Fruit fly (Drosophila melanogaster) whole organism: ENCODE results near the gene Loxl1.

Source experiments
- CG8478 ChIP-seq: fragments of >200 bp; optimal IDR thresholded peaks from 2 replicates; lab custom pipeline; 2018; ENCODE audit warnings: inconsistent platforms
- Dll ChIP-seq: fragments of >200 bp; optimal IDR thresholded peaks from 2 replicates; lab custom pipeline; 2017
- EcR ChIP-seq, 2 experiments: fragments of >200 bp; optimal IDR thresholded peaks; 2 replicates each; lab custom pipeline; 2017; ENCODE audit warnings: missing biosample characterization in 2 of 2, missing genetic modification characterization in 2 of 2, missing genetic modification reagents in 2 of 2
- pan ChIP-seq: fragments of >200 bp; optimal IDR thresholded peaks from 2 replicates; lab custom pipeline; 2017
- psq ChIP-seq: fragments of >200 bp; optimal IDR thresholded peaks from 2 replicates; lab custom pipeline; 2017
- usp ChIP-seq: fragments of >200 bp; optimal IDR thresholded peaks from 2 replicates; lab custom pipeline; 2017; ENCODE audit warnings: missing biosample characterization, missing genetic modification characterization, mixed read lengths

- TF ChIP-seq usp (GFP tag; lab: Kevin White, UChicago) (no peak), psq (no peak), CG8478 (lab: Kevin White, UChicago) (no peak), pan (lab: Kevin White, UChicago) (no peak), EcR (GFP tag; optimal IDR thresholded peaks at IDR 0.05; lab: Kevin White, UChicago) (no peak), Dll (no peak)
Observed at dm6 chr3R:31440561-31440960, 19.1 kb downstream of the Loxl1 start.
